Worm (Caenorhabditis elegans) whole organism, L1 larva: ENCODE data around the gene C09G12.5.

ENCODE experiments used
- C04F5.9 ChIP-seq: sonication (generic microtip); optimal IDR thresholded peaks from 2 replicates; lab custom pipeline; 2016; ENCODE audit warnings: missing genetic modification characterization, missing compliant biosample characterization
- C34B4.2 ChIP-seq: sonication (generic microtip); optimal IDR thresholded peaks from 2 replicates; lab custom pipeline; 2017; ENCODE audit warnings: mild to moderate bottlenecking, missing genetic modification characterization, missing compliant biosample characterization
- blmp-1 ChIP-seq: fragments of 150-350 bp; optimal IDR thresholded peaks from 2 replicates; lab custom pipeline; 2014; ENCODE audit warnings: missing biosample characterization, missing genetic modification characterization
- ceh-82 ChIP-seq, 3 experiments: fragments of 150-350 bp in 1 of 3; sonication (generic microtip) in 2 of 3; optimal IDR thresholded peaks; 2 replicates each; lab custom pipeline; 2014 to 2017; ENCODE audit warnings: missing biosample characterization in 3 of 3, missing genetic modification characterization in 3 of 3
- dsc-1 ChIP-seq: sonication (generic microtip); optimal IDR thresholded peaks from 2 replicates; lab custom pipeline; 2016; ENCODE audit warnings: mild to moderate bottlenecking, missing genetic modification characterization, missing compliant biosample characterization
- efl-1 ChIP-seq, 4 experiments: fragments of 150-350 bp; optimal IDR thresholded peaks in 3 of 4; peaks in 1 of 4; 1 replicate in 1 of 4; 2 replicates in 3 of 4; lab custom pipeline; 2014; ENCODE audit warnings: missing biosample characterization in 2 of 4, missing genetic modification characterization in 2 of 4, missing genetic modification reagents in 2 of 4
- efl-3 ChIP-seq: fragments of 200-800 bp; sonication (Bioruptor generic); optimal IDR thresholded peaks from 2 replicates; lab custom pipeline; 2018; ENCODE audit warnings: mild to moderate bottlenecking, missing genetic modification characterization, missing compliant biosample characterization
- elt-2 ChIP-seq: sonication (generic microtip); optimal IDR thresholded peaks from 2 replicates; lab custom pipeline; 2016; ENCODE audit warnings: missing genetic modification characterization, mild to moderate bottlenecking, inconsistent platforms, missing compliant biosample characterization, missing genetic modification reagents
- fkh-10 ChIP-seq: sonication (generic microtip); optimal IDR thresholded peaks from 2 replicates; lab custom pipeline; 2017; ENCODE audit warnings: missing biosample characterization, missing genetic modification reagents, missing genetic modification characterization
- fkh-8 ChIP-seq: sonication (generic microtip); optimal IDR thresholded peaks from 2 replicates; lab custom pipeline; 2016; ENCODE audit warnings: mild to moderate bottlenecking, missing genetic modification characterization, missing compliant biosample characterization
- hlh-17 ChIP-seq: fragments of 200-800 bp; sonication (Bioruptor generic); optimal IDR thresholded peaks from 2 replicates; lab custom pipeline; 2018; ENCODE audit warnings: missing genetic modification characterization, mild to moderate bottlenecking, missing compliant biosample characterization, moderate library complexity, borderline replicate concordance
- hlh-4 ChIP-seq: sonication (generic microtip); optimal IDR thresholded peaks from 2 replicates; lab custom pipeline; 2016; ENCODE audit warnings: mild to moderate bottlenecking, missing genetic modification characterization, missing compliant biosample characterization
- irx-1 ChIP-seq: sonication (generic microtip); optimal IDR thresholded peaks from 2 replicates; lab custom pipeline; 2016; ENCODE audit warnings: missing genetic modification characterization, missing compliant biosample characterization
- mdl-1 ChIP-seq, 2 experiments: fragments of 150-350 bp; optimal IDR thresholded peaks; 2 replicates each; lab custom pipeline; 2014 to 2017; ENCODE audit warnings: missing biosample characterization in 2 of 2, missing genetic modification characterization in 2 of 2, inconsistent platforms in 1 of 2
- nhr-12 ChIP-seq: sonication (generic microtip); optimal IDR thresholded peaks from 2 replicates; lab custom pipeline; 2017; ENCODE audit warnings: missing biosample characterization, missing genetic modification characterization
- nhr-237 ChIP-seq: fragments of 150-350 bp; optimal IDR thresholded peaks from 2 replicates; lab custom pipeline; 2014; ENCODE audit warnings: missing biosample characterization, missing genetic modification characterization
- nhr-28 ChIP-seq: fragments of 150-350 bp; optimal IDR thresholded peaks from 2 replicates; lab custom pipeline; 2014; ENCODE audit warnings: missing biosample characterization, missing genetic modification characterization
- nhr-47 ChIP-seq: sonication (generic microtip); optimal IDR thresholded peaks from 2 replicates; lab custom pipeline; 2016; ENCODE audit warnings: mild to moderate bottlenecking, missing genetic modification characterization, moderate library complexity, missing compliant biosample characterization
- nhr-71 ChIP-seq: sonication (generic microtip); optimal IDR thresholded peaks from 2 replicates; lab custom pipeline; 2016; ENCODE audit warnings: mild to moderate bottlenecking, missing genetic modification characterization, moderate library complexity, missing compliant biosample characterization
- nhr-77 ChIP-seq: fragments of 150-350 bp; optimal IDR thresholded peaks from 2 replicates; lab custom pipeline; 2014; ENCODE audit warnings: missing biosample characterization, missing genetic modification characterization
- nhr-84 ChIP-seq: sonication (generic microtip); optimal IDR thresholded peaks from 2 replicates; lab custom pipeline; 2017; ENCODE audit warnings: missing biosample characterization, missing genetic modification characterization
- pax-3 ChIP-seq: fragments of 200-800 bp; sonication (Bioruptor generic); optimal IDR thresholded peaks from 2 replicates; lab custom pipeline; 2018; ENCODE audit warnings: mild to moderate bottlenecking, missing genetic modification characterization, moderate library complexity, missing compliant biosample characterization
- rnt-1 ChIP-seq: sonication (generic microtip); optimal IDR thresholded peaks from 2 replicates; lab custom pipeline; 2016; ENCODE audit warnings: mild to moderate bottlenecking, missing genetic modification characterization, moderate library complexity, missing compliant biosample characterization
- sptf-1 ChIP-seq: fragments of 150-350 bp; optimal IDR thresholded peaks from 2 replicates; lab custom pipeline; 2014; ENCODE audit warnings: missing biosample characterization, missing genetic modification characterization
- swsn-7 ChIP-seq: sonication (generic microtip); optimal IDR thresholded peaks from 2 replicates; lab custom pipeline; 2016; ENCODE audit warnings: missing genetic modification characterization, missing compliant biosample characterization
- tlp-1 ChIP-seq: fragments of 150-350 bp; optimal IDR thresholded peaks from 2 replicates; lab custom pipeline; 2014; ENCODE audit warnings: missing biosample characterization, missing genetic modification characterization
- unc-130 ChIP-seq: fragments of 150-350 bp; optimal IDR thresholded peaks from 2 replicates; lab custom pipeline; 2017; ENCODE audit warnings: missing biosample characterization, missing genetic modification characterization, inconsistent platforms
- unc-98 ChIP-seq: fragments of 200-800 bp; sonication (Bioruptor generic); IDR thresholded peaks from 2 replicates; pipeline ENCODE4 v1.3.6; 2022; ENCODE audit warnings: missing genetic modification characterization, missing compliant biosample characterization
- vab-15 ChIP-seq: sonication (generic microtip); optimal IDR thresholded peaks from 2 replicates; lab custom pipeline; 2017; ENCODE audit warnings: missing genotype, mild to moderate bottlenecking, missing genetic modification characterization, missing compliant biosample characterization
- zag-1 ChIP-seq: fragments of 150-350 bp; optimal IDR thresholded peaks from 2 replicates; lab custom pipeline; 2014; ENCODE audit warnings: missing biosample characterization, missing genetic modification characterization

C09G12.5 gene

DNA sequence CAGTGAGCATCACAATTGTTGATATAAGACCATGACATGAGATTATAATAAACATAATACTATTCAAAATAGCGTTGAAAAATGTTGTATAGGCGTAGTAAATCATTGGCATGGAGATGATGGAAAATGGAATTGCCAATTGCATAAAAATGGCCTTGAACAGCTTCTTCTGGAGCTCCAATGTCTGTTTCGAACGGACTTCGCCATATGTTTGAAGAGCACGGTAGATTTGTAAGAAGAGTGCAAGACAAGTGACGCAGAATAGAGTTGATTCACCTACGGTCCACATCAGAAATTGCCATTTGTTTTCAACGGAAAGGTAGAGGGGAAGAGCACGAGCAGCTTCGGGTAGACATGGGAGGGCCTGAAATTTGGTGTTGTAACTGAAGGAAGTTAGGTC lies 31.8 kb upstream of the C09G12.5 start:
- TF ChIP-seq zag-1 (tag; lab: Kevin White, UChicago) (no peak), tlp-1 (tag; lab: Kevin White, UChicago) (no peak), nhr-12 (tag; lab: Kevin White, UChicago) (no peak), hlh-17 (GFP tag; lab: Kevin White, UChicago) (no peak), nhr-71 (tag; lab: Kevin White, UChicago) (no peak)

DNA sequence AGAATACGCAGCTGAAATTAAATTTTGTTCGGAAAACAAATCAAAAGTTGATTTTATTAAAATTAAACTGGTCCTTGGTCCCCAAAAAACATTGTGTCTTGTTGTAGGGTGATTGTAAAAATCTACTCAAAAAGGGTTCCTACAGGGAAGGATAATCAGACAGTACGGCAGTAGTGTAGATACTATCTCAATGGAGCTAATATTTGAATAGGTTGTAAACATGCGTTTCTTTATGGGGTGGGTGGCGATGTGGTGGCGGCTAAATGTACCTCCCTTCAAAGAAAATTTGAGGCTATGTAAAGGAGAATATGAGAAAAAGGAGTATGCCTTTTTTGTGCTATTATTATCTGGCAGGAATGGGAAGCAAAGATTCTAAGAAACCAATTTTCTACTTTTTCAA lies 26.6 kb upstream of the C09G12.5 start:
- TF ChIP-seq dsc-1 (no peak), sptf-1 (no peak)

DNA sequence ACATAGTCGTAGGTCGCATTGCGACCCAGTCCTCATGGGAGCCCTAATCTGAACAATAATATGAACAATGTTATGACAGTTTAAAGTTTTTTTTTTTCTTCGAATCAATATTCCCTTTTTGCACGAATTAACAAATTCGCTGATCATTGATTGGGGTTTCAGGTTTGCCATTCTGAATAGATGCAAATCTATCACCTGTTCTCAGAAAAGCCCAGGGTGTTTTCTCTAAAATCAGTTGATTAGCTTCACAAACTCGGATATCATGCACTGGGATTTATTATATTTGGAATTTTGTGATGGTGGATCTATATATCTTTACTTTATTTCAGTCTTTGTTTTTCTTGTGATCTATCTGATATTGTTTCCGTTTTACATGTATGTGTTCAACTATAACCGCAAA lies 25.8 kb upstream of the C09G12.5 start, which contains the start of gene srz-23:
TSS of gene srz-23 (plus strand) at position 263 of the 400 bp plus-strand sequence.
- TF ChIP-seq hlh-4 (tag; lab: Kevin White, UChicago) (peak; percentile 93), irx-1 (tag; lab: Kevin White, UChicago) (no peak)

DNA sequence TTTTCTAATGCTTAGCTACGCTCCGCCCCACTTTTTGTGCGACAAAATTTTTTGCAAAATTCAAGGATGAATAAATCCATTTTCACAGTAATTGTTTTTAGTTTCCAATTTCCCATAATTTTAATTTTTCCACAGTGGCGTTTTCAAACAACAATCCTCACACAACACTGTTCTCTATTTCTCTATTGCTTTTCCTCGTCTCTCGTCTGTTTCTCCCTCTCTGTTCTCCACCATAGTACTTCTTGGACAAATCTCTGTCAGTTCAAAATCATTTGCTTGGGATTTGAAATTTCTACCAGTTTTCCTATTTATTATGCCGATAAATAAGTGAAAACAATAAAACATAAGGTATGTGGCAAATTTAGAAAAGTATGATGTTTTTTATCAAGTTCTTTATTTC lies 15.9 kb upstream of the C09G12.5 start, which contains the start of gene F58E2.4:
TSS of gene F58E2.4 (plus strand) at position 134 of the 400 bp plus-strand sequence.
- TF ChIP-seq blmp-1 (tag; lab: Kevin White, UChicago): peak; percentile 21
- no peak for TF ChIP-seq unc-98 (GFP tag; lab: Robert Waterston, UW)
- no peak for TF ChIP-seq vab-15 (tag; lab: Kevin White, UChicago)
- peak in 1 of 2 experiments; percentile 53 for TF ChIP-seq efl-1 (optimal IDR thresholded peaks at IDR 0.05; lab: Kevin White, UChicago)
- no peak for TF ChIP-seq efl-1 (GFP tag; optimal IDR thresholded peaks at IDR 0.05 in 1 of 2; lab: Kevin White, UChicago)

DNA sequence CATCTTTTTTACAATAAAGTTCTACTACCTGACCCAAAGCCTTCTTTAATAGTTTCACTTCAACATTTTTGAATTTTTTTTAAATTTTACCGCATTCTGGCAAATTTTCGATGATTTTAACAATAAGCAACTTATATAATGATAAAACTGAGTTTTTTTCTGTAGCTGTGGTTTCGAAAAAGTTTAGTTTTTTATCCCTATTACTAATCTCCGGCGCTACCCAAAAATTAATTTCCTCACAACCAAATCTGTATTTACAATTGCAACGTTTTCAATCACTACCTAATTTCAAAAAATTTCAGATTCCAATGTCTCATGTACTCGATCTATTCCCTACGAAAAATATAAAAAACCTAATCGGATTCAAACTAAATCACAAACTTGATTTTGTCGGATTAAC lies 12.0 kb upstream of the C09G12.5 start, which contains the start of gene F58E2.3:
TSS of gene F58E2.3 (plus strand) at position 301 of the 400 bp plus-strand sequence.
- TF ChIP-seq fkh-8 (no peak), pax-3 (tag; lab: Kevin White, UChicago) (no peak), C04F5.9 (tag; lab: Kevin White, UChicago) (no peak), hlh-4 (tag; lab: Kevin White, UChicago) (no peak), mdl-1 (tag; optimal IDR thresholded peaks at IDR 0.05; lab: Kevin White, UChicago) (no peak), unc-130 (tag; lab: Kevin White, UChicago) (no peak), rnt-1 (no peak), C34B4.2 (tag; lab: Kevin White, UChicago) (no peak), nhr-28 (tag; lab: Kevin White, UChicago) (no peak), fkh-10 (no peak), nhr-237 (no peak), nhr-77 (tag; lab: Kevin White, UChicago) (no peak), efl-3 (GFP tag; lab: Kevin White, UChicago) (no peak), nhr-47 (tag; lab: Kevin White, UChicago) (no peak)

DNA sequence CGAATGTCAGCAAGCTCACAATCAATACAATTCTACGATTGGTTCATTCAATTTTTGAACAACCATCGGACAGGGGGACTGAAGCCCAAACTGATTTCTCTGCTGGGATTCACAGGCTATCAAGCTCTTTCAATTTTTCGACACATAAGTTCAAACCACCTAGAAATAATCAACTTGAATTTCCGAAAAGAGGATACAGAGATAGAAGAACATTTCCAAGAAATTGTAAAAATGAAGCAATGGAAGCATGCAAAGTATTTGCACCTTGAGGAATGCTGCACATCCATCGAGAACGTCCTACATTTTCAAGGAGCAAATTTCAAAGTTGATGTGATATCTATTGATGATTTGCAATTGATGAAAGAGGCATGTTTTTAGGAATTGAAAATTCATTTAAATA lies 11.4 kb upstream of the C09G12.5 start:
- TF ChIP-seq nhr-77 (tag; lab: Kevin White, UChicago) (no peak), efl-1 (optimal IDR thresholded peaks at IDR 0.05; lab: Kevin White, UChicago) (no peak), efl-1 (GFP tag; optimal IDR thresholded peaks at IDR 0.05 in 1 of 2; lab: Kevin White, UChicago) (no peak), elt-2 (tag; lab: Kevin White, UChicago) (no peak), ceh-82 (tag; optimal IDR thresholded peaks at IDR 0.05; lab: Kevin White, UChicago) (no peak), swsn-7 (tag; lab: Kevin White, UChicago) (no peak), nhr-28 (tag; lab: Kevin White, UChicago) (no peak), nhr-84 (tag; lab: Kevin White, UChicago) (no peak)
- TF ChIP-seq, all 84 proteins: peak for 0
